Fruit fly (Drosophila melanogaster) whole organism, embryonic: ENCODE data around the gene ppk20.

Experiments used
- ATbp ChIP-seq: fragments of 200-800 bp; sonication (Bioruptor generic); optimal IDR thresholded peaks from 2 replicates; lab custom pipeline; 2017; ENCODE audit warnings: missing biosample characterization, mild to moderate bottlenecking, missing genetic modification characterization, missing genetic modification reagents
- Awh ChIP-seq: fragments of 200-800 bp; sonication (Bioruptor generic); IDR thresholded peaks from 2 replicates; pipeline ENCODE4, ENCODE4 v1.3.6; 2022; ENCODE audit warnings: missing biosample characterization, missing genetic modification characterization
- CG10366 ChIP-seq: fragments of 200-800 bp; sonication (Bioruptor generic); IDR thresholded peaks from 2 replicates; pipeline ENCODE4 v1.3.6; 2022; ENCODE audit warnings: missing biosample characterization, missing genetic modification characterization
- CG11456 ChIP-seq: fragments of 200-800 bp; sonication (Bioruptor generic); IDR thresholded peaks from 3 replicates; pipeline ENCODE4 v1.3.6; 2022; ENCODE audit warnings: missing biosample characterization, missing genetic modification characterization
- CG13775 ChIP-seq: fragments of 200-800 bp; sonication (Bioruptor generic); optimal IDR thresholded peaks from 3 replicates; lab custom pipeline; 2017; ENCODE audit warnings: missing biosample characterization, mild to moderate bottlenecking, missing genetic modification characterization
- CG18619 ChIP-seq: fragments of 200-800 bp; sonication (Bioruptor generic); optimal IDR thresholded peaks from 3 replicates; lab custom pipeline; 2017; ENCODE audit warnings: missing biosample characterization, mild to moderate bottlenecking, missing genetic modification characterization
- CG34376 ChIP-seq: fragments of 200-800 bp; sonication (Bioruptor generic); optimal IDR thresholded peaks from 2 replicates; lab custom pipeline; 2018; ENCODE audit warnings: missing biosample characterization, mild to moderate bottlenecking, missing genetic modification characterization
- CG34422 ChIP-seq: fragments of 200-800 bp; sonication (Bioruptor generic); IDR thresholded peaks from 3 replicates; pipeline ENCODE4 v1.3.6; 2022; ENCODE audit warnings: missing biosample characterization, missing genetic modification characterization
- CG3847 ChIP-seq: fragments of 200-800 bp; sonication (Bioruptor generic); IDR thresholded peaks from 2 replicates; pipeline ENCODE4 v1.3.6; 2022; ENCODE audit warnings: missing biosample characterization, missing genetic modification characterization
- CG4424 ChIP-seq: fragments of 200-800 bp; sonication (Bioruptor generic); optimal IDR thresholded peaks from 3 replicates; lab custom pipeline; 2016; ENCODE audit warnings: missing biosample characterization, missing genetic modification characterization
- CG4730 ChIP-seq: fragments of 200-800 bp; sonication (Bioruptor generic); IDR thresholded peaks from 2 replicates; pipeline ENCODE4 v1.3.6; 2022; ENCODE audit warnings: missing biosample characterization, missing genetic modification characterization
- CG5180 ChIP-seq: fragments of 200-800 bp; sonication (Bioruptor generic); optimal IDR thresholded peaks from 3 replicates; lab custom pipeline; 2017; ENCODE audit warnings: missing biosample characterization, missing genetic modification characterization, mild to moderate bottlenecking, moderate library complexity, missing genetic modification reagents
- CG6765 ChIP-seq: fragments of 200-800 bp; sonication (Bioruptor generic); optimal IDR thresholded peaks from 3 replicates; lab custom pipeline; 2017; ENCODE audit warnings: missing biosample characterization, mild to moderate bottlenecking, missing genetic modification characterization
- CG7556 ChIP-seq: fragments of 200-800 bp; sonication (Bioruptor generic); optimal IDR thresholded peaks from 2 replicates; lab custom pipeline; 2017; ENCODE audit warnings: missing biosample characterization, mild to moderate bottlenecking, missing genetic modification characterization
- CG7963 ChIP-seq: fragments of 200-800 bp; sonication (Bioruptor generic); IDR thresholded peaks from 3 replicates; pipeline ENCODE4 v1.3.6; 2022; ENCODE audit warnings: missing biosample characterization, missing genetic modification characterization; ENCODE audit not compliant: partially characterized antibody
- D19B ChIP-seq: fragments of 200-800 bp; sonication (Bioruptor generic); optimal IDR thresholded peaks from 2 replicates; lab custom pipeline; 2017; ENCODE audit warnings: missing biosample characterization, mild to moderate bottlenecking, missing genetic modification characterization
- Doc3 ChIP-seq: fragments of 200-800 bp; sonication (Bioruptor generic); IDR thresholded peaks from 3 replicates; pipeline ENCODE4 v1.3.6; 2022; ENCODE audit warnings: missing biosample characterization, missing genetic modification characterization; ENCODE audit not compliant: partially characterized antibody
- Dp ChIP-seq: fragments of 200-800 bp; sonication (Bioruptor generic); optimal IDR thresholded peaks from 2 replicates; lab custom pipeline; 2018; ENCODE audit warnings: missing biosample characterization, mild to moderate bottlenecking, missing genetic modification characterization, moderate library complexity
- Eip74EF ChIP-seq, 2 experiments: fragments of 200-800 bp in 1 of 2; fragments of >200 bp in 1 of 2; sonication (Bioruptor generic) in 1 of 2; optimal IDR thresholded peaks; 2 replicates each; lab custom pipeline; 2017 to 2019; ENCODE audit warnings: missing biosample characterization in 2 of 2, missing genetic modification characterization in 2 of 2, mild to moderate bottlenecking in 1 of 2, moderate library complexity in 1 of 2
- Hr39 ChIP-seq: fragments of >200 bp; optimal IDR thresholded peaks from 2 replicates; lab custom pipeline; 2017
- MBD-R2 ChIP-seq: fragments of 200-800 bp; sonication (Bioruptor generic); IDR thresholded peaks from 2 replicates; pipeline ENCODE4 v1.3.6; 2022; ENCODE audit warnings: missing biosample characterization, missing genetic modification characterization
- Optix ChIP-seq: fragments of 200-800 bp; sonication (Bioruptor generic); IDR thresholded peaks from 3 replicates; pipeline ENCODE4 v1.3.6; 2022; ENCODE audit warnings: missing biosample characterization, missing genetic modification characterization
- Ptx1 ChIP-seq: fragments of 200-800 bp; sonication (Bioruptor generic); IDR thresholded peaks from 2 replicates; pipeline ENCODE4 v1.3.6; 2022; ENCODE audit warnings: missing biosample characterization, missing genetic modification characterization
- Scr ChIP-seq: fragments of 200-800 bp; sonication (Bioruptor generic); IDR thresholded peaks from 2 replicates; pipeline ENCODE4 v1.3.6; 2022; ENCODE audit warnings: missing biosample characterization, missing genetic modification characterization; ENCODE audit not compliant: partially characterized antibody
- Sry-δ ChIP-seq: fragments of 200-800 bp; sonication (Bioruptor generic); optimal IDR thresholded peaks from 2 replicates; lab custom pipeline; 2016; ENCODE audit warnings: missing biosample characterization, missing genetic modification characterization
- chinmo ChIP-seq: fragments of 200-800 bp; sonication (Bioruptor generic); IDR thresholded peaks from 4 replicates; pipeline ENCODE4 v1.3.6; 2022; ENCODE audit warnings: missing biosample characterization, missing genetic modification characterization; ENCODE audit not compliant: partially characterized antibody
- crp ChIP-seq, 2 experiments: fragments of 200-800 bp; sonication (Bioruptor generic); optimal IDR thresholded peaks; 2 replicates in 1 of 2; 3 replicates in 1 of 2; lab custom pipeline; 2017; ENCODE audit warnings: missing biosample characterization in 2 of 2, missing genetic modification characterization in 2 of 2, mild to moderate bottlenecking in 1 of 2, moderate library complexity in 1 of 2
- cwo ChIP-seq: fragments of 200-800 bp; sonication (Bioruptor generic); optimal IDR thresholded peaks from 3 replicates; lab custom pipeline; 2017; ENCODE audit warnings: missing biosample characterization, missing genetic modification characterization, mild to moderate bottlenecking, moderate library complexity, missing genetic modification reagents
- dmrt11E ChIP-seq: fragments of 200-800 bp; sonication (Bioruptor generic); optimal IDR thresholded peaks from 3 replicates; lab custom pipeline; 2018; ENCODE audit warnings: missing biosample characterization, mild to moderate bottlenecking, missing genetic modification characterization, moderate library complexity
- ftz-f1 ChIP-seq: fragments of 200-800 bp; sonication (Bioruptor generic); optimal IDR thresholded peaks from 2 replicates; lab custom pipeline; 2016; ENCODE audit warnings: missing biosample characterization, missing genetic modification characterization
- gsb-n ChIP-seq: fragments of 200-800 bp; sonication (Bioruptor generic); optimal IDR thresholded peaks from 3 replicates; lab custom pipeline; 2018; ENCODE audit warnings: missing biosample characterization, mild to moderate bottlenecking, missing genetic modification characterization
- ham ChIP-seq: fragments of 200-800 bp; sonication (Bioruptor generic); IDR thresholded peaks from 2 replicates; pipeline ENCODE4 v1.3.6; 2022; ENCODE audit warnings: missing biosample characterization, missing genetic modification characterization
- nerfin-2 ChIP-seq: fragments of 200-800 bp; sonication (Bioruptor generic); IDR thresholded peaks from 2 replicates; pipeline ENCODE4 v1.3.6; 2022; ENCODE audit warnings: missing biosample characterization, missing genetic modification characterization; ENCODE audit not compliant: partially characterized antibody
- oc ChIP-seq: fragments of 200-800 bp; sonication (Bioruptor generic); optimal IDR thresholded peaks from 2 replicates; lab custom pipeline; 2018; ENCODE audit warnings: missing biosample characterization, mild to moderate bottlenecking, missing genetic modification characterization, moderate library complexity
- odd ChIP-seq: fragments of 200-800 bp; sonication (Bioruptor generic); optimal IDR thresholded peaks from 2 replicates; lab custom pipeline; 2017; ENCODE audit warnings: missing biosample characterization, mild to moderate bottlenecking, missing genetic modification characterization
- pan ChIP-seq, 4 experiments: fragments of >200 bp in 3 of 4; fragments of 200-800 bp in 1 of 4; sonication (Bioruptor generic) in 1 of 4; optimal IDR thresholded peaks in 3 of 4; IDR thresholded peaks in 1 of 4; 2 replicates each; pipeline versions ENCODE4 v1.3.6 to Lab custom; 2017 to 2022; ENCODE audit warnings: missing biosample characterization in 2 of 4, missing genetic modification characterization in 2 of 4, mixed read lengths in 1 of 4
- pita ChIP-seq: fragments of 200-800 bp; sonication (Bioruptor generic); optimal IDR thresholded peaks from 2 replicates; lab custom pipeline; 2017; ENCODE audit warnings: missing biosample characterization, mild to moderate bottlenecking, missing genetic modification characterization
- pum ChIP-seq: fragments of 200-800 bp; sonication (Bioruptor generic); optimal IDR thresholded peaks from 2 replicates; lab custom pipeline; 2016; ENCODE audit warnings: missing biosample characterization, missing genetic modification characterization
- sna ChIP-seq: fragments of 200-800 bp; sonication (Bioruptor generic); IDR thresholded peaks from 2 replicates; pipeline ENCODE4 v1.3.6; 2022; ENCODE audit warnings: missing biosample characterization, missing genetic modification characterization; ENCODE audit not compliant: partially characterized antibody
- sob ChIP-seq: fragments of 200-800 bp; sonication (Bioruptor generic); IDR thresholded peaks from 2 replicates; pipeline ENCODE4 v1.3.6; 2022; ENCODE audit warnings: missing biosample characterization, missing genetic modification characterization
- stwl ChIP-seq: fragments of 200-800 bp; sonication (Bioruptor generic); optimal IDR thresholded peaks from 3 replicates; lab custom pipeline; 2018; ENCODE audit warnings: missing biosample characterization, mild to moderate bottlenecking, missing genetic modification characterization, moderate library complexity
- tio ChIP-seq: fragments of 200-800 bp; sonication (Bioruptor generic); optimal IDR thresholded peaks from 2 replicates; lab custom pipeline; 2017; ENCODE audit warnings: missing biosample characterization, missing genetic modification characterization, inconsistent platforms
- tll ChIP-seq, 2 experiments: fragments of 200-800 bp in 1 of 2; fragments of >200 bp in 1 of 2; sonication (Bioruptor generic) in 1 of 2; optimal IDR thresholded peaks; 2 replicates each; lab custom pipeline; 2017 to 2019; ENCODE audit warnings: missing biosample characterization in 2 of 2, missing genetic modification characterization in 2 of 2, mild to moderate bottlenecking in 1 of 2, moderate library complexity in 1 of 2
- ttk ChIP-seq: fragments of 200-800 bp; sonication (Bioruptor generic); IDR thresholded peaks from 2 replicates; pipeline ENCODE4 v2.1.2; 2022; ENCODE audit warnings: missing biosample characterization, missing genetic modification characterization
- twi ChIP-seq: fragments of 200-800 bp; optimal IDR thresholded peaks from 2 replicates; lab custom pipeline; 2019; ENCODE audit warnings: missing biosample characterization, mild to moderate bottlenecking, missing genetic modification characterization, moderate library complexity
- unc-4 ChIP-seq: fragments of 200-800 bp; sonication (Bioruptor generic); IDR thresholded peaks from 2 replicates; pipeline ENCODE4 v1.3.6; 2022; ENCODE audit warnings: missing biosample characterization, missing genetic modification characterization; ENCODE audit not compliant: partially characterized antibody
- vfl ChIP-seq: fragments of 200-800 bp; sonication (Bioruptor generic); optimal IDR thresholded peaks from 2 replicates; lab custom pipeline; 2016; ENCODE audit warnings: missing biosample characterization, missing genetic modification characterization
- zfh2 ChIP-seq: fragments of 200-800 bp; sonication (Bioruptor generic); optimal IDR thresholded peaks from 2 replicates; lab custom pipeline; 2016; ENCODE audit warnings: missing biosample characterization, missing genetic modification characterization

The ppk20 gene

dm6 chr3R:29716782-29717317 lies 48.2 kb upstream of the ppk20 start, which contains the start of gene Obp99b (continued):
- TF ChIP-seq CG18619 (GFP tag; lab: Kevin White, UChicago) = peak; percentile 73
- TF ChIP-seq D19B (GFP tag; lab: Kevin White, UChicago) = peak; percentile 54
- no peak for TF ChIP-seq cwo (GFP tag; lab: Kevin White, UChicago)
- no peak for TF ChIP-seq nerfin-2 (GFP tag; lab: Robert Waterston, UW)
- peak; percentile 9 for TF ChIP-seq Sry-δ (GFP tag; lab: Kevin White, UChicago)
- peak; percentile 74; the same call in 2 of the 3 replicates for TF ChIP-seq CG34422 (GFP tag; lab: Robert Waterston, UW)
- no peak for TF ChIP-seq Scr
- TF ChIP-seq twi (tag; lab: Kevin White, UChicago) = peak; percentile 53
- TF ChIP-seq tll (GFP tag; optimal IDR thresholded peaks at IDR 0.05; lab: Kevin White, UChicago) = no peak
- peak; percentile 64 for TF ChIP-seq CG3847 (GFP tag; lab: Robert Waterston, UW)
- peak in 1 of 2 experiments; percentile 17 for TF ChIP-seq crp (GFP tag; optimal IDR thresholded peaks at IDR 0.05; lab: Kevin White, UChicago)
- no peak for TF ChIP-seq zfh2 (GFP tag; lab: Kevin White, UChicago)
- peak; percentile 84 for TF ChIP-seq Optix (GFP tag; lab: Robert Waterston, UW)
- TF ChIP-seq unc-4 (GFP tag; lab: Robert Waterston, UW) = no peak
- no peak for TF ChIP-seq pan (optimal IDR thresholded peaks at IDR 0.05; lab: Kevin White, UChicago)
- TF ChIP-seq pan (GFP tag; optimal IDR thresholded peaks at IDR 0.05 in 1 of 2, IDR thresholded peaks at IDR 0.05 in 1 of 2) = peak in 1 of 2 experiments; percentile 84
- TF ChIP-seq CG6765 (GFP tag; lab: Kevin White, UChicago) = peak; percentile 70
- TF ChIP-seq CG11456 (GFP tag; lab: Robert Waterston, UW) = peak; percentile 96
- TF ChIP-seq Awh = peak; percentile 90
- TF ChIP-seq chinmo (GFP tag; lab: Robert Waterston, UW) = peak; percentile 61; the same call in 1 of the 4 replicates
- TF ChIP-seq ATbp (GFP tag; lab: Kevin White, UChicago) = peak; percentile 82
- TF ChIP-seq tio (GFP tag; lab: Kevin White, UChicago) = peak; percentile 35
- peak; percentile 79 for TF ChIP-seq sob (GFP tag; lab: Robert Waterston, UW)
- peak; percentile 32 for TF ChIP-seq stwl (tag; lab: Kevin White, UChicago)
- no peak for TF ChIP-seq CG7963
- 0 out of 2 replicates have a peak, but pooled peaks have one; percentile 18 for TF ChIP-seq MBD-R2 (GFP tag; lab: Robert Waterston, UW)
- TF ChIP-seq dmrt11E (tag; lab: Kevin White, UChicago) = peak; percentile 65
- peak; percentile 62 for TF ChIP-seq CG5180 (GFP tag; lab: Kevin White, UChicago)
- TF ChIP-seq sna (GFP tag; lab: Robert Waterston, UW) = no peak
- TF ChIP-seq Doc3 (GFP tag; lab: Robert Waterston, UW) = no peak
- TF ChIP-seq Hr39 (lab: Kevin White, UChicago) = no peak
- peak; percentile 64 for TF ChIP-seq ttk (GFP tag; lab: Robert Waterston, UW)
- peak; percentile 36 for TF ChIP-seq oc (tag; lab: Kevin White, UChicago)
- TF ChIP-seq ham = no peak; the same call in 1 of the 2 replicates
- TF ChIP-seq odd = peak; percentile 83
- peak; percentile 71 for TF ChIP-seq CG10366 (GFP tag; lab: Robert Waterston, UW)
- peak; percentile 80 for TF ChIP-seq CG13775 (GFP tag; lab: Kevin White, UChicago)
- TF ChIP-seq vfl (GFP tag; lab: Kevin White, UChicago) = peak; percentile 52
- TF ChIP-seq Eip74EF (GFP tag; optimal IDR thresholded peaks at IDR 0.05; lab: Kevin White, UChicago) = no peak
- peak; percentile 5 for TF ChIP-seq ftz-f1 (GFP tag; lab: Kevin White, UChicago)
- peak; percentile 72 for TF ChIP-seq Ptx1
- TF ChIP-seq Dp = no peak
- TF ChIP-seq pum (GFP tag; lab: Kevin White, UChicago) = peak; percentile 68
- peak; percentile 87 for TF ChIP-seq CG4424 (GFP tag; lab: Kevin White, UChicago)
- TF ChIP-seq CG4730 = peak; percentile 79
- TF ChIP-seq CG7556 (GFP tag; lab: Kevin White, UChicago) = no peak
- peak; percentile 67 for TF ChIP-seq CG34376
- TF ChIP-seq gsb-n = peak; percentile 67
- no peak for TF ChIP-seq pita
